Fruit fly (Drosophila melanogaster): Measurements from ENCODE around the gene Ziz.

DNA sequence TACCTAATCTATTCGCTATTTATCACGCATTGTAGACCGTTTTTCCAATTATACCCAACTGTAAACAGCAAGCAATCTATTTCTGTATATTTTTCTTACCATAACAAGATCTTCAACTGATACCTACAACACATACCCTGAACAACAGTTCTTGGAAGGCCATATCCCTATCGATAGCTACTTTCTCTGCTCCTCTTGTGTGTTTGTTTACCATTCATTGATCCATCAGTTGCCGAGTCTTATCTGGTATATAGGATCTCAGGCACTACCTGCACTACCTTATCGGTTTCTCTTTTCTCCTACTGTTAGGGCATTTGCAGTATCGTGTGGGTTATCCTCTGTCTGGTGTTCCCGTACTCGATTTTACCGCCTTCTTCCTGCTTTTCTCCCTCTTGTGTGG lies 30.0 kb upstream of the Ziz start:
- no peak for TF ChIP-seq Sox102F (GFP tag; optimal IDR thresholded peaks at IDR 0.05)
- TF ChIP-seq esn (GFP tag; optimal IDR thresholded peaks at IDR 0.05) = no peak
- no peak for TF ChIP-seq svp (GFP tag)
- TF ChIP-seq CG16779 (tag; optimal IDR thresholded peaks at IDR 0.05) = no peak
- TF ChIP-seq Sox14 (GFP tag; optimal IDR thresholded peaks at IDR 0.05) = no peak
- TF ChIP-seq Ets96B (tag; optimal IDR thresholded peaks at IDR 0.05) = no peak
